Worm (Caenorhabditis elegans) whole organism, late embryonic: ENCODE data around the gene K09F6.13.

Experiments
- lim-6 ChIP-seq: sonication (generic microtip); optimal IDR thresholded peaks from 2 replicates; lab custom pipeline; 2016; ENCODE audit warnings: missing genetic modification characterization, missing compliant biosample characterization
- tbx-7 ChIP-seq: sonication (generic microtip); optimal IDR thresholded peaks from 2 replicates; lab custom pipeline; 2016; ENCODE audit warnings: missing genotype, missing genetic modification characterization, missing compliant biosample characterization

ce11 chrII:2298742-2299141 is 9.8 kb downstream of the K09F6.13 start, which contains the start of gene B0281.4:
- TF ChIP-seq tbx-7 (tag; lab: Kevin White, UChicago) (no peak), lim-6 (tag; lab: Kevin White, UChicago) (no peak)
